Worm (Caenorhabditis elegans): ENCODE measurements around the gene asm-2.

ce11 chrX:11365995-11366394, 41.9 kb upstream of the asm-2 start:
- no peak for TF ChIP-seq ref-1 (GFP tag; conservative IDR thresholded peaks at IDR 0.05)
- no peak for TF ChIP-seq med-1 (GFP tag; optimal IDR thresholded peaks at IDR 0.05; ENCODE audit: insufficient read depth)
- no peak for TF ChIP-seq ztf-29 (GFP tag; IDR thresholded peaks at IDR 0.05)
- TF ChIP-seq klf-2 (GFP tag; conservative IDR thresholded peaks at IDR 0.05) = no peak
- peak; percentile 56; the same call in 1 of the 2 replicates for TF ChIP-seq T22C8.4 (GFP tag; IDR thresholded peaks at IDR 0.05)
- TF ChIP-seq tab-1 (GFP tag; IDR thresholded peaks at IDR 0.05) = no peak
- no peak for TF ChIP-seq ztf-23 (GFP tag; IDR thresholded peaks at IDR 0.05)

Measured in whole organism, midembryonic.